Fruit fly (Drosophila melanogaster): ENCODE measurements around the gene CG12990.

The CG12990 gene

dm6 chrX:17692729-17693128 is 21.0 kb upstream of the CG12990 start:
- TF ChIP-seq EcR (GFP tag; optimal IDR thresholded peaks at IDR 0.05) (no peak), CG14655 (GFP tag; optimal IDR thresholded peaks at IDR 0.05) (peak; percentile 41), CG8301 (tag; optimal IDR thresholded peaks at IDR 0.05) (peak; percentile 18), CG32121 (GFP tag; IDR thresholded peaks at IDR 0.05) (peak; percentile 49)

- TF ChIP-seq CG12605 (GFP tag; IDR thresholded peaks at IDR 0.05): no peak
- peak; percentile 74 for TF ChIP-seq CG14655 (GFP tag; optimal IDR thresholded peaks at IDR 0.05)
- no peak for TF ChIP-seq CG34367 (tag; optimal IDR thresholded peaks at IDR 0.05)
- peak; percentile 34 for TF ChIP-seq CG15710 (tag; optimal IDR thresholded peaks at IDR 0.05)
- peak; percentile 53 for TF ChIP-seq CG8301 (tag; optimal IDR thresholded peaks at IDR 0.05)
- TF ChIP-seq CG17806 (tag; optimal IDR thresholded peaks at IDR 0.05): peak; percentile 0
- peak; percentile 16 for TF ChIP-seq CG9948 (tag; optimal IDR thresholded peaks at IDR 0.05)
- TF ChIP-seq Pif1B (GFP tag; optimal IDR thresholded peaks at IDR 0.05): peak; percentile 14
- peak; percentile 55 for TF ChIP-seq CG8159 (tag; optimal IDR thresholded peaks at IDR 0.05)
Measured at dm6 chrX:17686179-17686578, 14.5 kb upstream of the CG12990 start.

dm6 chrX:17683506-17683858 is 11.8 kb upstream of the CG12990 start:
- no peak for TF ChIP-seq gl (tag; optimal IDR thresholded peaks at IDR 0.05)
- peak; percentile 8 for TF ChIP-seq EcR (GFP tag; optimal IDR thresholded peaks at IDR 0.05)

DNA sequence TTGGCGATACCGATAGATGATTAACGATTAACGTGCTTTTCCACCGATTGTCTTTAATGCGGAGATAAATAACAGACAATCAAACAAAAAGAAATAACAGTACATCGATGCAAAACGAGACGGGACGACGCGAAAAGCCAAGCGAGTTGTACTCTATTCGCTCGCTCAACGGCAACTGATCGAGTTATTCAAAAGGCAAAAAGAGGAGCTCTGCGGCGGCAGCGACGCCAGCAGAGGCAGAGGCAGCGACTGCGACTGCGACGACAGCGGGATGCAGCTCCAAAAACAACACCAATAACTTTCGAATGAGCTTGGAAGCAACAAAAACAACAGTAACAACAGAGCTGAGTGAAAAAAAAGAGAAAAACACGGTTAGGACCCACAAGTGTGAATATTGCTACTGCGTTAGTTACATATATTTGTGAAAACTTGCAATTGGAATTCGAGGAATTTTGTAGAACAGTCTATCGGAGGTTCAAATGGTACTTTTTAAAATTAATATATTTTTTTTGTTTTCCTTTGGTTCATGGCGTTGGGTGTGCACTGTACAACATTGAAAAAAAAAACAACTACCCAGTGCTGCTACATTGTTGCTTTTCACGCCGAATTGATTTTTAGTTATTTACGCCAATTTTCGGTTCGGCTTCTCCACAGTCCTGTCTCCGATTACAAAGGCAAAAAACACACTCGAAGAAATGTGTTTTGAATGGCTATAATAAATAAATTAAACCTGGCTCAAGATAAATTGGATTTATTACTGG is 11.2 kb upstream of the CG12990 start:
- TF ChIP-seq CG13204 (GFP tag; optimal IDR thresholded peaks at IDR 0.05) (peak; percentile 92), CG17806 (tag; optimal IDR thresholded peaks at IDR 0.05) (peak; percentile 88), gl (tag; optimal IDR thresholded peaks at IDR 0.05) (peak; percentile 88), CG12605 (GFP tag; IDR thresholded peaks at IDR 0.05) (peak; percentile 94), CG8159 (tag; optimal IDR thresholded peaks at IDR 0.05) (peak; percentile 92), CG15710 (tag; optimal IDR thresholded peaks at IDR 0.05) (peak; percentile 92), CG10348 (GFP tag; IDR thresholded peaks at IDR 0.05) (peak; percentile 63; the same call in 1 of the 2 replicates), CG14655 (GFP tag; optimal IDR thresholded peaks at IDR 0.05) (peak; percentile 93), fd96Ca (GFP tag; IDR thresholded peaks at IDR 0.05) (peak; percentile 97), CG9948 (tag; optimal IDR thresholded peaks at IDR 0.05) (peak; percentile 82), Snoo (tag; optimal IDR thresholded peaks at IDR 0.05) (peak; percentile 94), CG4496 (GFP tag; IDR thresholded peaks at IDR 0.05) (peak; percentile 97), Pif1A (GFP tag; optimal IDR thresholded peaks at IDR 0.05) (peak; percentile 96), D1 (tag; optimal IDR thresholded peaks at IDR 0.05) (peak; percentile 61), rn (GFP tag; IDR thresholded peaks at IDR 0.05) (peak; percentile 93), Ets98B (GFP tag; IDR thresholded peaks at IDR 0.05) (peak; percentile 95), CG32121 (GFP tag; IDR thresholded peaks at IDR 0.05) (peak; percentile 88), CG8301 (tag; optimal IDR thresholded peaks at IDR 0.05) (peak; percentile 85), EcR (GFP tag; optimal IDR thresholded peaks at IDR 0.05) (peak; percentile 13), CG34367 (tag; optimal IDR thresholded peaks at IDR 0.05) (peak; percentile 91), Pif1B (GFP tag; optimal IDR thresholded peaks at IDR 0.05) (peak; percentile 97)

dm6 chrX:17679642-17680571 is 8.2 kb upstream of the CG12990 start:
- TF ChIP-seq Snoo (tag; optimal IDR thresholded peaks at IDR 0.05): peak; percentile 49
- TF ChIP-seq Ets98B (GFP tag; IDR thresholded peaks at IDR 0.05): peak; percentile 9; the same call in 1 of the 2 replicates
- TF ChIP-seq CG32121 (GFP tag; IDR thresholded peaks at IDR 0.05): peak; percentile 22; the same call in 1 of the 2 replicates
- peak; percentile 28 for TF ChIP-seq CG8301 (tag; optimal IDR thresholded peaks at IDR 0.05)
- TF ChIP-seq CG10348 (GFP tag; IDR thresholded peaks at IDR 0.05): no peak
- TF ChIP-seq CG15710 (tag; optimal IDR thresholded peaks at IDR 0.05): peak; percentile 50
- TF ChIP-seq Pif1B (GFP tag; optimal IDR thresholded peaks at IDR 0.05): no peak
- peak; percentile 49 for TF ChIP-seq CG9948 (tag; optimal IDR thresholded peaks at IDR 0.05)
- TF ChIP-seq CG12605 (GFP tag; IDR thresholded peaks at IDR 0.05): peak; percentile 24; the same call in 1 of the 2 replicates
- TF ChIP-seq EcR (GFP tag; optimal IDR thresholded peaks at IDR 0.05): peak; percentile 56
- TF ChIP-seq CG13204 (GFP tag; optimal IDR thresholded peaks at IDR 0.05): no peak
- TF ChIP-seq CG14655 (GFP tag; optimal IDR thresholded peaks at IDR 0.05): peak; percentile 61
- TF ChIP-seq CG8159 (tag; optimal IDR thresholded peaks at IDR 0.05): peak; percentile 70
- peak; percentile 29 for TF ChIP-seq CG34367 (tag; optimal IDR thresholded peaks at IDR 0.05)
- TF ChIP-seq gl (tag; optimal IDR thresholded peaks at IDR 0.05): peak; percentile 18
- peak; percentile 51 for TF ChIP-seq CG17806 (tag; optimal IDR thresholded peaks at IDR 0.05)
- TF ChIP-seq fd96Ca (GFP tag; IDR thresholded peaks at IDR 0.05): peak; percentile 69; the same call in 2 of the 3 replicates
- TF ChIP-seq D1 (tag; optimal IDR thresholded peaks at IDR 0.05): peak; percentile 24
- TF ChIP-seq CG4496 (GFP tag; IDR thresholded peaks at IDR 0.05): peak; percentile 73
- TF ChIP-seq Pif1A (GFP tag; optimal IDR thresholded peaks at IDR 0.05): peak; percentile 25
- no peak for TF ChIP-seq rn (GFP tag; IDR thresholded peaks at IDR 0.05)

All from whole organism, pupa.